Fruit fly (Drosophila melanogaster) whole organism, embryonic: ENCODE results near the gene nod.

Experiments used
- CG11456 ChIP-seq: fragments of 200-800 bp; sonication (Bioruptor generic); IDR thresholded peaks from 3 replicates; pipeline ENCODE4 v1.3.6; 2022; ENCODE audit warnings: missing biosample characterization, missing genetic modification characterization
- CG13424 ChIP-seq: fragments of 200-800 bp; sonication (Bioruptor generic); optimal IDR thresholded peaks from 2 replicates; lab custom pipeline; 2019; ENCODE audit warnings: missing biosample characterization, mild to moderate bottlenecking, missing genetic modification characterization, moderate library complexity
- CG14965 ChIP-seq: fragments of 200-800 bp; sonication (Bioruptor generic); optimal IDR thresholded peaks from 2 replicates; lab custom pipeline; 2016; ENCODE audit warnings: missing biosample characterization, missing genetic modification characterization, borderline replicate concordance
- CG15601 ChIP-seq: fragments of 200-800 bp; sonication (Bioruptor generic); optimal IDR thresholded peaks from 3 replicates; lab custom pipeline; 2019; ENCODE audit warnings: missing biosample characterization, mild to moderate bottlenecking, missing genetic modification characterization, moderate library complexity
- CG17829 ChIP-seq: fragments of 200-800 bp; optimal IDR thresholded peaks from 2 replicates; lab custom pipeline; 2019; ENCODE audit warnings: missing biosample characterization, mild to moderate bottlenecking, missing genetic modification characterization, moderate library complexity
- CG1832 ChIP-seq: fragments of 200-800 bp; sonication (Bioruptor generic); optimal IDR thresholded peaks from 2 replicates; lab custom pipeline; 2017; ENCODE audit warnings: missing biosample characterization, mild to moderate bottlenecking, missing genetic modification characterization, inconsistent platforms
- CG18476 ChIP-seq: fragments of 200-800 bp; sonication (Bioruptor generic); optimal IDR thresholded peaks from 2 replicates; lab custom pipeline; 2016; ENCODE audit warnings: missing biosample characterization, mild to moderate bottlenecking, missing genetic modification characterization
- CG18764 ChIP-seq: fragments of 200-800 bp; sonication (Bioruptor generic); optimal IDR thresholded peaks from 3 replicates; lab custom pipeline; 2016; ENCODE audit warnings: missing biosample characterization, missing genetic modification characterization
- CG2116 ChIP-seq: fragments of 200-800 bp; sonication (Bioruptor generic); optimal IDR thresholded peaks from 3 replicates; lab custom pipeline; 2018; ENCODE audit warnings: missing biosample characterization, mild to moderate bottlenecking, missing genetic modification characterization
- CG5245 ChIP-seq: fragments of 200-800 bp; sonication (Bioruptor generic); optimal IDR thresholded peaks from 3 replicates; lab custom pipeline; 2016; ENCODE audit warnings: missing biosample characterization, missing genetic modification characterization
- CG6272 ChIP-seq: fragments of 200-800 bp; sonication (Bioruptor generic); IDR thresholded peaks from 2 replicates; pipeline ENCODE4 v1.3.6; 2022; ENCODE audit warnings: missing biosample characterization, missing genetic modification characterization
- CG6813 ChIP-seq: fragments of 200-800 bp; sonication (Bioruptor generic); optimal IDR thresholded peaks from 2 replicates; lab custom pipeline; 2017; ENCODE audit warnings: missing biosample characterization, missing genetic modification characterization, mild to moderate bottlenecking, moderate library complexity, missing genetic modification reagents
- CG7839 ChIP-seq: fragments of 200-800 bp; sonication (Bioruptor generic); optimal IDR thresholded peaks from 3 replicates; lab custom pipeline; 2018; ENCODE audit warnings: missing biosample characterization, mild to moderate bottlenecking, missing genetic modification characterization, moderate library complexity
- CG8290 ChIP-seq, 3 experiments: fragments of 200-800 bp; sonication (Bioruptor generic); optimal IDR thresholded peaks; 2 replicates each; lab custom pipeline; 2016 to 2019; ENCODE audit warnings: missing biosample characterization in 3 of 3, missing genetic modification characterization in 3 of 3, mild to moderate bottlenecking in 2 of 3, moderate library complexity in 1 of 3
- CG8359 ChIP-seq: fragments of 200-800 bp; sonication (Bioruptor generic); optimal IDR thresholded peaks from 2 replicates; lab custom pipeline; 2017; ENCODE audit warnings: missing biosample characterization, mild to moderate bottlenecking, missing genetic modification characterization, borderline replicate concordance
- CG9876 ChIP-seq: fragments of 200-800 bp; sonication (Bioruptor generic); optimal IDR thresholded peaks from 2 replicates; lab custom pipeline; 2016; ENCODE audit warnings: missing biosample characterization, missing genetic modification characterization
- Dad ChIP-seq: fragments of 200-800 bp; sonication (Bioruptor generic); optimal IDR thresholded peaks from 3 replicates; lab custom pipeline; 2016; ENCODE audit warnings: missing biosample characterization, missing genetic modification characterization
- Dip3 ChIP-seq: fragments of 200-800 bp; sonication (Bioruptor generic); optimal IDR thresholded peaks from 3 replicates; lab custom pipeline; 2016; ENCODE audit warnings: missing biosample characterization, missing genetic modification characterization
- Eip74EF ChIP-seq, 2 experiments: fragments of 200-800 bp in 1 of 2; fragments of >200 bp in 1 of 2; sonication (Bioruptor generic) in 1 of 2; optimal IDR thresholded peaks; 2 replicates each; lab custom pipeline; 2017 to 2019; ENCODE audit warnings: missing biosample characterization in 2 of 2, missing genetic modification characterization in 2 of 2, mild to moderate bottlenecking in 1 of 2, moderate library complexity in 1 of 2
- Gsc ChIP-seq: fragments of 200-800 bp; sonication (Bioruptor generic); IDR thresholded peaks from 2 replicates; pipeline ENCODE4 v1.3.6; 2022; ENCODE audit warnings: missing biosample characterization, missing genetic modification characterization
- Kr ChIP-seq: fragments of 200-800 bp; sonication (Bioruptor generic); optimal IDR thresholded peaks from 2 replicates; lab custom pipeline; 2017; ENCODE audit warnings: missing biosample characterization, mild to moderate bottlenecking, missing genetic modification characterization
- Myb ChIP-seq: fragments of 200-800 bp; sonication (Bioruptor generic); optimal IDR thresholded peaks from 2 replicates; lab custom pipeline; 2016; ENCODE audit warnings: missing biosample characterization, missing genetic modification characterization
- NC2α ChIP-seq: fragments of 200-800 bp; sonication (Bioruptor generic); optimal IDR thresholded peaks from 2 replicates; lab custom pipeline; 2016; ENCODE audit warnings: missing biosample characterization, missing genetic modification characterization
- Nf-YA ChIP-seq: fragments of 200-800 bp; sonication (Bioruptor generic); IDR thresholded peaks from 2 replicates; pipeline ENCODE4 v1.3.6; 2022; ENCODE audit warnings: missing biosample characterization, missing genetic modification characterization
- Sry-δ ChIP-seq: fragments of 200-800 bp; sonication (Bioruptor generic); optimal IDR thresholded peaks from 2 replicates; lab custom pipeline; 2016; ENCODE audit warnings: missing biosample characterization, missing genetic modification characterization
- Ssrp ChIP-seq: fragments of 200-800 bp; sonication (Bioruptor generic); optimal IDR thresholded peaks from 2 replicates; lab custom pipeline; 2018; ENCODE audit warnings: missing biosample characterization, mild to moderate bottlenecking, missing genetic modification characterization, moderate library complexity
- al ChIP-seq: fragments of 200-800 bp; sonication (Bioruptor generic); IDR thresholded peaks from 2 replicates; pipeline ENCODE4 v1.3.6; 2022; ENCODE audit warnings: missing biosample characterization, missing genetic modification characterization
- amos ChIP-seq: fragments of 200-800 bp; sonication (Bioruptor generic); IDR thresholded peaks from 2 replicates; pipeline ENCODE4 v1.3.6; 2022; ENCODE audit warnings: missing biosample characterization, missing genetic modification characterization; ENCODE audit not compliant: partially characterized antibody
- ato ChIP-seq: fragments of 200-800 bp; sonication (Bioruptor generic); IDR thresholded peaks from 2 replicates; pipeline ENCODE4 v1.3.6; 2022; ENCODE audit warnings: missing biosample characterization, missing genetic modification characterization; ENCODE audit not compliant: partially characterized antibody
- bigmax ChIP-seq: fragments of 200-800 bp; sonication (Bioruptor generic); optimal IDR thresholded peaks from 2 replicates; lab custom pipeline; 2018; ENCODE audit warnings: missing biosample characterization, mild to moderate bottlenecking, missing genetic modification characterization
- cas ChIP-seq: fragments of 200-800 bp; sonication (Bioruptor generic); IDR thresholded peaks from 2 replicates; pipeline ENCODE4 v1.3.6; 2022; ENCODE audit warnings: missing biosample characterization, missing genetic modification characterization
- da ChIP-seq: fragments of 200-800 bp; sonication (Bioruptor generic); optimal IDR thresholded peaks from 2 replicates; lab custom pipeline; 2016; ENCODE audit warnings: missing biosample characterization, missing genetic modification characterization
- en ChIP-seq: fragments of 200-800 bp; sonication (Bioruptor generic); optimal IDR thresholded peaks from 2 replicates; lab custom pipeline; 2016; ENCODE audit warnings: missing biosample characterization, missing genetic modification characterization
- esg ChIP-seq: fragments of 200-800 bp; sonication (Bioruptor generic); conservative IDR thresholded peaks from 2 replicates; pipeline ENCODE4 v1.3.6; 2022; ENCODE audit warnings: missing biosample characterization, missing genetic modification characterization
- gcm ChIP-seq: fragments of 200-800 bp; sonication (Bioruptor generic); optimal IDR thresholded peaks from 2 replicates; lab custom pipeline; 2019; ENCODE audit warnings: missing biosample characterization, mild to moderate bottlenecking, missing genetic modification characterization, moderate library complexity
- insv ChIP-seq, 2 experiments: fragments of 200-800 bp; sonication (Bioruptor generic); optimal IDR thresholded peaks; 3 replicates each; lab custom pipeline; 2016 to 2018; ENCODE audit warnings: missing biosample characterization in 2 of 2, missing genetic modification characterization in 2 of 2
- inv ChIP-seq: fragments of 200-800 bp; sonication (Bioruptor generic); IDR thresholded peaks from 2 replicates; pipeline ENCODE4 v1.3.6; 2022; ENCODE audit warnings: missing biosample characterization, missing genetic modification characterization; ENCODE audit not compliant: partially characterized antibody
- nmo ChIP-seq: fragments of 200-800 bp; sonication (Bioruptor generic); optimal IDR thresholded peaks from 2 replicates; lab custom pipeline; 2018; ENCODE audit warnings: missing biosample characterization, mild to moderate bottlenecking, missing genetic modification characterization, moderate library complexity
- odd ChIP-seq: fragments of 200-800 bp; sonication (Bioruptor generic); optimal IDR thresholded peaks from 2 replicates; lab custom pipeline; 2017; ENCODE audit warnings: missing biosample characterization, mild to moderate bottlenecking, missing genetic modification characterization
- org-1 ChIP-seq: fragments of 200-800 bp; sonication (Bioruptor generic); optimal IDR thresholded peaks from 2 replicates; lab custom pipeline; 2017; ENCODE audit warnings: missing biosample characterization, missing genetic modification characterization
- pnt ChIP-seq: fragments of 200-800 bp; sonication (Bioruptor generic); optimal IDR thresholded peaks from 3 replicates; lab custom pipeline; 2016; ENCODE audit warnings: missing biosample characterization, missing genetic modification characterization
- ro ChIP-seq: fragments of 200-800 bp; sonication (Bioruptor generic); IDR thresholded peaks from 2 replicates; pipeline ENCODE4 v1.3.6; 2022; ENCODE audit warnings: missing biosample characterization, missing genetic modification characterization
- run ChIP-seq: fragments of 200-800 bp; sonication (Bioruptor generic); optimal IDR thresholded peaks from 3 replicates; lab custom pipeline; 2018; ENCODE audit warnings: missing biosample characterization, mild to moderate bottlenecking, missing genetic modification characterization
- salm ChIP-seq: fragments of 200-800 bp; sonication (Bioruptor generic); optimal IDR thresholded peaks from 2 replicates; lab custom pipeline; 2018; ENCODE audit warnings: missing biosample characterization, mild to moderate bottlenecking, missing genetic modification characterization
- sens ChIP-seq: fragments of 200-800 bp; sonication (Bioruptor generic); peaks from one replicate; lab custom pipeline; 2016; ENCODE audit warnings: missing biosample characterization, missing genetic modification characterization
- sna ChIP-seq: fragments of 200-800 bp; sonication (Bioruptor generic); IDR thresholded peaks from 2 replicates; pipeline ENCODE4 v1.3.6; 2022; ENCODE audit warnings: missing biosample characterization, missing genetic modification characterization; ENCODE audit not compliant: partially characterized antibody
- so ChIP-seq: fragments of 200-800 bp; sonication (Bioruptor generic); IDR thresholded peaks from 3 replicates; pipeline ENCODE4 v1.3.6; 2022; ENCODE audit warnings: missing biosample characterization, missing genetic modification characterization
- tup ChIP-seq: fragments of 200-800 bp; sonication (Bioruptor generic); optimal IDR thresholded peaks from 2 replicates; lab custom pipeline; 2016; ENCODE audit warnings: missing biosample characterization, mild to moderate bottlenecking, missing genetic modification characterization, moderate library complexity
- zfh2 ChIP-seq: fragments of 200-800 bp; sonication (Bioruptor generic); optimal IDR thresholded peaks from 2 replicates; lab custom pipeline; 2016; ENCODE audit warnings: missing biosample characterization, missing genetic modification characterization

The nod gene

dm6 chrX:11615652-11616495 lies 35.3 kb downstream of the nod start, which contains the start of the genes RPA3 and Met (continued):
- TF ChIP-seq zfh2 (GFP tag; lab: Kevin White, UChicago) = no peak
- TF ChIP-seq sna (GFP tag; lab: Robert Waterston, UW) = peak; percentile 77
- no peak for TF ChIP-seq Kr
- TF ChIP-seq da (GFP tag; lab: Kevin White, UChicago) = no peak
- TF ChIP-seq Myb (GFP tag; lab: Kevin White, UChicago) = no peak
- TF ChIP-seq CG14965 (GFP tag; lab: Kevin White, UChicago) = no peak
- no peak for TF ChIP-seq tup (GFP tag; lab: Kevin White, UChicago)
- TF ChIP-seq CG15601 (tag; lab: Kevin White, UChicago) = no peak
- TF ChIP-seq so (GFP tag; lab: Robert Waterston, UW) = no peak
- peak; percentile 64 for TF ChIP-seq amos (GFP tag; lab: Robert Waterston, UW)
- TF ChIP-seq Nf-YA = no peak
- peak; percentile 54 for TF ChIP-seq inv (GFP tag; lab: Robert Waterston, UW)
- TF ChIP-seq CG5245 (GFP tag; lab: Kevin White, UChicago) = no peak
- no peak for TF ChIP-seq CG1832 (GFP tag; lab: Kevin White, UChicago)
- TF ChIP-seq CG13424 = no peak
- peak; percentile 71 for TF ChIP-seq CG2116
- TF ChIP-seq Sry-δ = peak; percentile 21
- no peak for TF ChIP-seq CG18764 (GFP tag; lab: Kevin White, UChicago)
- TF ChIP-seq CG6813 (GFP tag; lab: Kevin White, UChicago) = no peak
- TF ChIP-seq en = no peak
- peak; percentile 38 for TF ChIP-seq nmo (GFP tag; lab: Kevin White, UChicago)
- TF ChIP-seq salm (tag; lab: Kevin White, UChicago) = no peak
- no peak for TF ChIP-seq Eip74EF (GFP tag; optimal IDR thresholded peaks at IDR 0.05; lab: Kevin White, UChicago)
- TF ChIP-seq cas (GFP tag; lab: Robert Waterston, UW) = no peak
- no peak for TF ChIP-seq Dad (GFP tag; lab: Kevin White, UChicago)
- TF ChIP-seq CG8359 (GFP tag; lab: Kevin White, UChicago) = no peak
- peak; percentile 54 for TF ChIP-seq sens
- TF ChIP-seq odd (GFP tag; lab: Kevin White, UChicago) = no peak
- no peak for TF ChIP-seq CG11456 (GFP tag; lab: Robert Waterston, UW)
- no peak for TF ChIP-seq gcm (GFP tag; lab: Kevin White, UChicago)
- TF ChIP-seq bigmax = no peak
- TF ChIP-seq CG8290 (GFP tag; optimal IDR thresholded peaks at IDR 0.05; lab: Kevin White, UChicago) = no peak
- TF ChIP-seq CG8290 (tag; optimal IDR thresholded peaks at IDR 0.05; lab: Kevin White, UChicago) = no peak
- no peak for TF ChIP-seq run (tag; lab: Kevin White, UChicago)
- TF ChIP-seq ato (GFP tag; lab: Robert Waterston, UW) = peak; percentile 55; the same call in 1 of the 2 replicates
- no peak for TF ChIP-seq CG6272
- no peak for TF ChIP-seq CG7839 (tag; lab: Kevin White, UChicago)
- TF ChIP-seq insv (GFP tag; optimal IDR thresholded peaks at IDR 0.05; lab: Kevin White, UChicago) = no peak
- TF ChIP-seq al (GFP tag; lab: Robert Waterston, UW) = no peak
- TF ChIP-seq ro (GFP tag; lab: Robert Waterston, UW) = no peak
- no peak for TF ChIP-seq org-1 (GFP tag; lab: Kevin White, UChicago)
- peak; percentile 29 for TF ChIP-seq CG17829 (tag; lab: Kevin White, UChicago)
- no peak for TF ChIP-seq NC2α (GFP tag; lab: Kevin White, UChicago)
- no peak for TF ChIP-seq Ssrp
- TF ChIP-seq esg (GFP tag; lab: Robert Waterston, UW) = no peak
- no peak for TF ChIP-seq Gsc (GFP tag; lab: Robert Waterston, UW)
- no peak for TF ChIP-seq CG9876 (GFP tag; lab: Kevin White, UChicago)
- TF ChIP-seq CG18476 (GFP tag; lab: Kevin White, UChicago) = no peak
- TF ChIP-seq Dip3 (GFP tag; lab: Kevin White, UChicago) = no peak
- TF ChIP-seq pnt (GFP tag; lab: Kevin White, UChicago) = no peak
